Fruit fly (Drosophila melanogaster) whole organism, embryonic: Measurements from ENCODE around the gene Tehao.
A peak's percentile ranks its signal among the peaks of the same experiment; 100 is the strongest.

ENCODE experiments used
- Atf-2 ChIP-seq: fragments of 200-800 bp; sonication (Bioruptor generic); optimal IDR thresholded peaks from 2 replicates; lab custom pipeline; 2016; ENCODE audit warnings: missing biosample characterization, missing genetic modification characterization
- Atf3 ChIP-seq: fragments of 200-800 bp; sonication (Bioruptor generic); optimal IDR thresholded peaks from 3 replicates; lab custom pipeline; 2016; ENCODE audit warnings: missing biosample characterization, missing genetic modification characterization
- Atf6 ChIP-seq: fragments of 200-800 bp; sonication (Bioruptor generic); IDR thresholded peaks from 2 replicates; pipeline ENCODE4 v1.3.6; 2022; ENCODE audit warnings: missing biosample characterization, missing genetic modification characterization
- B-H2 ChIP-seq: fragments of 200-800 bp; sonication (Bioruptor generic); optimal IDR thresholded peaks from 2 replicates; lab custom pipeline; 2018; ENCODE audit warnings: missing biosample characterization, mild to moderate bottlenecking, missing genetic modification characterization
- C15 ChIP-seq: fragments of 200-800 bp; sonication (Bioruptor generic); IDR thresholded peaks from 3 replicates; pipeline ENCODE4 v1.3.6; 2022; ENCODE audit warnings: missing biosample characterization, missing genetic modification characterization
- CG11085 ChIP-seq: fragments of 200-800 bp; sonication (Bioruptor generic); IDR thresholded peaks from 2 replicates; pipeline ENCODE4 v1.3.6; 2022; ENCODE audit warnings: missing biosample characterization, missing genetic modification characterization
- CG12769 ChIP-seq: fragments of 200-800 bp; sonication (Bioruptor generic); optimal IDR thresholded peaks from 2 replicates; lab custom pipeline; 2019; ENCODE audit warnings: missing biosample characterization, mild to moderate bottlenecking, missing genetic modification characterization, moderate library complexity
- CG13123 ChIP-seq: fragments of 200-800 bp; sonication (Bioruptor generic); optimal IDR thresholded peaks from 2 replicates; lab custom pipeline; 2016; ENCODE audit warnings: missing biosample characterization, missing genetic modification characterization
- CG13624 ChIP-seq: fragments of 200-800 bp; sonication (Bioruptor generic); optimal IDR thresholded peaks from 2 replicates; lab custom pipeline; 2016; ENCODE audit warnings: missing biosample characterization, missing genetic modification characterization
- CG1529 ChIP-seq: fragments of 200-800 bp; sonication (Bioruptor generic); optimal IDR thresholded peaks from 3 replicates; lab custom pipeline; 2018; ENCODE audit warnings: missing biosample characterization, missing genetic modification characterization
- CG17612 ChIP-seq: fragments of 200-800 bp; sonication (Bioruptor generic); IDR thresholded peaks from 2 replicates; pipeline ENCODE4 v1.3.6; 2022; ENCODE audit warnings: missing biosample characterization, missing genetic modification characterization
- CG1832 ChIP-seq: fragments of 200-800 bp; sonication (Bioruptor generic); optimal IDR thresholded peaks from 2 replicates; lab custom pipeline; 2017; ENCODE audit warnings: missing biosample characterization, mild to moderate bottlenecking, missing genetic modification characterization, inconsistent platforms
- CG2202 ChIP-seq: fragments of 200-800 bp; sonication (Bioruptor generic); optimal IDR thresholded peaks from 2 replicates; lab custom pipeline; 2018; ENCODE audit warnings: missing biosample characterization, mild to moderate bottlenecking, missing genetic modification characterization
- CG2875 ChIP-seq: fragments of 200-800 bp; sonication (Bioruptor generic); optimal IDR thresholded peaks from 2 replicates; lab custom pipeline; 2017; ENCODE audit warnings: missing biosample characterization, mild to moderate bottlenecking, missing genetic modification characterization, missing genetic modification reagents
- CG5180 ChIP-seq: fragments of 200-800 bp; sonication (Bioruptor generic); optimal IDR thresholded peaks from 3 replicates; lab custom pipeline; 2017; ENCODE audit warnings: missing biosample characterization, missing genetic modification characterization, mild to moderate bottlenecking, moderate library complexity, missing genetic modification reagents
- CG7786 ChIP-seq: fragments of 200-800 bp; sonication (Bioruptor generic); optimal IDR thresholded peaks from 2 replicates; lab custom pipeline; 2016; ENCODE audit warnings: missing biosample characterization, missing genetic modification characterization
- CG7928 ChIP-seq: fragments of 200-800 bp; sonication (Bioruptor generic); optimal IDR thresholded peaks from 2 replicates; lab custom pipeline; 2017; ENCODE audit warnings: missing biosample characterization, mild to moderate bottlenecking, missing genetic modification characterization
- CG8089 ChIP-seq: fragments of 200-800 bp; sonication (Bioruptor generic); optimal IDR thresholded peaks from 3 replicates; lab custom pipeline; 2016; ENCODE audit warnings: missing biosample characterization, missing genetic modification characterization
- Dfd ChIP-seq, 2 experiments: fragments of >200 bp; optimal IDR thresholded peaks; 2 replicates each; lab custom pipeline; 2017; ENCODE audit warnings: missing biosample characterization in 2 of 2, missing genetic modification characterization in 2 of 2
- Dip3 ChIP-seq: fragments of 200-800 bp; sonication (Bioruptor generic); optimal IDR thresholded peaks from 3 replicates; lab custom pipeline; 2016; ENCODE audit warnings: missing biosample characterization, missing genetic modification characterization
- Dll ChIP-seq: fragments of 200-800 bp; sonication (Bioruptor generic); IDR thresholded peaks from 4 replicates; pipeline ENCODE4 v1.3.6; 2022; ENCODE audit warnings: missing biosample characterization, missing genetic modification characterization; ENCODE audit not compliant: partially characterized antibody
- H15 ChIP-seq: fragments of 200-800 bp; sonication (Bioruptor generic); IDR thresholded peaks from 3 replicates; pipeline ENCODE4 v1.3.6; 2022; ENCODE audit warnings: missing biosample characterization, missing genetic modification characterization
- HmgD ChIP-seq: fragments of 200-800 bp; sonication (Bioruptor generic); optimal IDR thresholded peaks from 3 replicates; lab custom pipeline; 2016; ENCODE audit warnings: missing biosample characterization, missing genetic modification characterization
- Myb ChIP-seq: fragments of 200-800 bp; sonication (Bioruptor generic); optimal IDR thresholded peaks from 2 replicates; lab custom pipeline; 2016; ENCODE audit warnings: missing biosample characterization, missing genetic modification characterization
- NC2α ChIP-seq: fragments of 200-800 bp; sonication (Bioruptor generic); optimal IDR thresholded peaks from 2 replicates; lab custom pipeline; 2016; ENCODE audit warnings: missing biosample characterization, missing genetic modification characterization
- NC2β ChIP-seq: fragments of 200-800 bp; sonication (Bioruptor generic); optimal IDR thresholded peaks from 2 replicates; lab custom pipeline; 2016; ENCODE audit warnings: missing biosample characterization, missing genetic modification characterization
- Nf-YB ChIP-seq: fragments of 200-800 bp; sonication (Bioruptor generic); optimal IDR thresholded peaks from 3 replicates; lab custom pipeline; 2019; ENCODE audit warnings: missing biosample characterization, mild to moderate bottlenecking, missing genetic modification characterization, moderate library complexity
- Scr ChIP-seq: fragments of 200-800 bp; sonication (Bioruptor generic); IDR thresholded peaks from 2 replicates; pipeline ENCODE4 v1.3.6; 2022; ENCODE audit warnings: missing biosample characterization, missing genetic modification characterization; ENCODE audit not compliant: partially characterized antibody
- Sry-δ ChIP-seq: fragments of 200-800 bp; sonication (Bioruptor generic); optimal IDR thresholded peaks from 2 replicates; lab custom pipeline; 2016; ENCODE audit warnings: missing biosample characterization, missing genetic modification characterization
- btn ChIP-seq: fragments of 200-800 bp; sonication (Bioruptor generic); optimal IDR thresholded peaks from 2 replicates; lab custom pipeline; 2016; ENCODE audit warnings: missing biosample characterization, missing genetic modification characterization
- cg ChIP-seq: fragments of 200-800 bp; sonication (Bioruptor generic); optimal IDR thresholded peaks from 3 replicates; lab custom pipeline; 2019; ENCODE audit warnings: missing biosample characterization, mild to moderate bottlenecking, missing genetic modification characterization, moderate library complexity
- danr ChIP-seq: fragments of 200-800 bp; sonication (Bioruptor generic); IDR thresholded peaks from 2 replicates; pipeline ENCODE4 v1.3.6; 2022; ENCODE audit warnings: missing biosample characterization, missing genetic modification characterization
- dimm ChIP-seq: fragments of 200-800 bp; sonication (Bioruptor generic); IDR thresholded peaks from 2 replicates; pipeline ENCODE4 v1.3.6; 2022; ENCODE audit warnings: missing biosample characterization, missing genetic modification characterization
- exex ChIP-seq: fragments of 200-800 bp; sonication (Bioruptor generic); optimal IDR thresholded peaks from 4 replicates; lab custom pipeline; 2018; ENCODE audit warnings: missing biosample characterization, mild to moderate bottlenecking, missing genetic modification characterization, moderate library complexity
- gem ChIP-seq: fragments of 200-800 bp; sonication (Bioruptor generic); optimal IDR thresholded peaks from 2 replicates; lab custom pipeline; 2019; ENCODE audit warnings: missing biosample characterization, mild to moderate bottlenecking, missing genetic modification characterization, moderate library complexity
- gfzf ChIP-seq: fragments of 200-800 bp; sonication (Bioruptor generic); optimal IDR thresholded peaks from 2 replicates; lab custom pipeline; 2016; ENCODE audit warnings: missing biosample characterization, mild to moderate bottlenecking, missing genetic modification characterization, moderate library complexity
- jigr1 ChIP-seq: fragments of 200-800 bp; sonication (Bioruptor generic); IDR thresholded peaks from 3 replicates; pipeline ENCODE4 v1.3.6; 2022; ENCODE audit warnings: missing biosample characterization, missing genetic modification characterization
- jumu ChIP-seq: fragments of 200-800 bp; sonication (Bioruptor generic); optimal IDR thresholded peaks from 3 replicates; lab custom pipeline; 2016; ENCODE audit warnings: missing biosample characterization, missing genetic modification characterization
- lab ChIP-seq: fragments of 200-800 bp; sonication (Bioruptor generic); optimal IDR thresholded peaks from 3 replicates; lab custom pipeline; 2017; ENCODE audit warnings: missing biosample characterization, missing genetic modification characterization, mild to moderate bottlenecking, moderate library complexity, missing genetic modification reagents
- lmd ChIP-seq: fragments of 200-800 bp; sonication (Bioruptor generic); IDR thresholded peaks from 2 replicates; pipeline ENCODE4 v1.3.6; 2022; ENCODE audit warnings: missing biosample characterization, missing genetic modification characterization
- mirr ChIP-seq: fragments of 200-800 bp; sonication (Bioruptor generic); optimal IDR thresholded peaks from 3 replicates; lab custom pipeline; 2018; ENCODE audit warnings: missing biosample characterization, mild to moderate bottlenecking, missing genetic modification characterization
- nerfin-1 ChIP-seq: fragments of 200-800 bp; sonication (Bioruptor generic); optimal IDR thresholded peaks from 3 replicates; lab custom pipeline; 2019; ENCODE audit warnings: missing biosample characterization, mild to moderate bottlenecking, missing genetic modification characterization, moderate library complexity
- sc ChIP-seq, 3 experiments: fragments of >200 bp in 2 of 3; fragments of 200-800 bp in 1 of 3; sonication (Bioruptor generic) in 1 of 3; optimal IDR thresholded peaks; 2 replicates in 2 of 3; 3 replicates in 1 of 3; lab custom pipeline; 2017; ENCODE audit warnings: mild to moderate bottlenecking in 1 of 3, missing biosample characterization in 1 of 3, missing genetic modification characterization in 1 of 3, missing genetic modification reagents in 1 of 3
- scrt ChIP-seq: fragments of 200-800 bp; sonication (Bioruptor generic); optimal IDR thresholded peaks from 2 replicates; lab custom pipeline; 2018; ENCODE audit warnings: missing biosample characterization, mild to moderate bottlenecking, missing genetic modification characterization, moderate library complexity
- shn ChIP-seq: fragments of 200-800 bp; sonication (Bioruptor generic); optimal IDR thresholded peaks from 3 replicates; lab custom pipeline; 2016; ENCODE audit warnings: missing biosample characterization, missing genetic modification characterization
- sug ChIP-seq: fragments of 200-800 bp; optimal IDR thresholded peaks from 2 replicates; lab custom pipeline; 2019; ENCODE audit warnings: missing biosample characterization, mild to moderate bottlenecking, missing genetic modification characterization, moderate library complexity
- tin ChIP-seq: fragments of 200-800 bp; sonication (Bioruptor generic); optimal IDR thresholded peaks from 3 replicates; lab custom pipeline; 2016; ENCODE audit warnings: missing biosample characterization, missing genetic modification characterization
- tup ChIP-seq: fragments of 200-800 bp; sonication (Bioruptor generic); optimal IDR thresholded peaks from 2 replicates; lab custom pipeline; 2016; ENCODE audit warnings: missing biosample characterization, mild to moderate bottlenecking, missing genetic modification characterization, moderate library complexity
- vvl ChIP-seq: fragments of 200-800 bp; sonication (Bioruptor generic); IDR thresholded peaks from 2 replicates; pipeline ENCODE4 v1.3.6; 2022; ENCODE audit warnings: missing biosample characterization, missing genetic modification characterization
- zf30C ChIP-seq: fragments of 200-800 bp; sonication (Bioruptor generic); optimal IDR thresholded peaks from 3 replicates; lab custom pipeline; 2018; ENCODE audit warnings: missing biosample characterization, mild to moderate bottlenecking, missing genetic modification characterization

Gene Tehao

DNA sequence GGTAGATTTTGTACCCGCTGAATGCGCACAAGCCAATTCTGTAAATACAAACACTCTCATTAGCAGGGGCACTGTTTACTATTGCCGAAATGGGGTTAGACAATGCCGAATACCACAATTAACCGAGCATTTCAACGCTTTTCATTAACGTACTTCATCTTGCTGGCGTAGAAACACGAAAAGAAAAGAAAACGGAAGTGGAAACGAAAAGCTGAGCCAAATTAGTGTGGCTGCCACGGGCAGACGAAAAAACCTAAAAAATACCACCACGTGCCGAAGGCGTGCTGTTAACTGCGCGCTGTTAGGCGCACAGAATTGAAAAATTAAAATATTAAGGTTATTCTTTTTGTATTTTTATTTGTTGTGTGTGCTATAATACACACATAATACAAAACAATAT, 40.5 kb upstream of the Tehao start, which contains the start of gene RpL24 (continued):
- TF ChIP-seq dimm (GFP tag; lab: Robert Waterston, UW) (peak; percentile 75), NC2α (GFP tag; lab: Kevin White, UChicago) (peak; percentile 83), CG13123 (GFP tag; lab: Kevin White, UChicago) (peak; percentile 83), CG7786 (GFP tag; lab: Kevin White, UChicago) (peak; percentile 56), CG2202 (peak; percentile 89), tin (GFP tag; lab: Kevin White, UChicago) (peak; percentile 88), CG12769 (tag; lab: Kevin White, UChicago) (no peak), CG1529 (GFP tag; lab: Kevin White, UChicago) (peak; percentile 83), Atf-2 (GFP tag; lab: Kevin White, UChicago) (peak; percentile 83), CG8089 (peak; percentile 92), tup (GFP tag; lab: Kevin White, UChicago) (peak; percentile 74), Sry-δ (peak; percentile 55), Scr (GFP tag; lab: Robert Waterston, UW) (no peak; the same call in 1 of the 2 replicates), Myb (GFP tag; lab: Kevin White, UChicago) (peak; percentile 54), shn (GFP tag; lab: Kevin White, UChicago) (peak; percentile 89), NC2β (GFP tag; lab: Kevin White, UChicago) (peak; percentile 97), Nf-YB (peak; percentile 77), btn (GFP tag; lab: Kevin White, UChicago) (peak; percentile 89), C15 (GFP tag; lab: Robert Waterston, UW) (peak; percentile 68; the same call in 2 of the 3 replicates), CG5180 (peak; percentile 80), Atf6 (GFP tag; lab: Robert Waterston, UW) (peak; percentile 90), cg (no peak), Atf3 (peak; percentile 72), scrt (GFP tag; lab: Kevin White, UChicago) (peak; percentile 93), gem (peak; percentile 80), CG7928 (GFP tag; lab: Kevin White, UChicago) (peak; percentile 72), nerfin-1 (peak; percentile 85), CG11085 (peak; percentile 85), lab (GFP tag; lab: Kevin White, UChicago) (peak; percentile 98), jumu (GFP tag; lab: Kevin White, UChicago) (peak; percentile 63), CG13624 (GFP tag; lab: Kevin White, UChicago) (peak; percentile 92), sug (tag; lab: Kevin White, UChicago) (peak; percentile 87), Dfd (GFP tag; optimal IDR thresholded peaks at IDR 0.05; lab: Kevin White, UChicago) (no peak), lmd (GFP tag; lab: Robert Waterston, UW) (peak; percentile 57; the same call in 1 of the 2 replicates), Dip3 (peak; percentile 89), danr (GFP tag; lab: Robert Waterston, UW) (peak; percentile 42; the same call in 1 of the 2 replicates), CG2875 (peak; percentile 92), zf30C (GFP tag; lab: Kevin White, UChicago) (peak; percentile 67), HmgD (GFP tag; lab: Kevin White, UChicago) (peak; percentile 50), jigr1 (GFP tag; lab: Robert Waterston, UW) (no peak), CG1832 (GFP tag; lab: Kevin White, UChicago) (no peak), B-H2 (peak; percentile 97), exex (tag; lab: Kevin White, UChicago) (no peak), gfzf (GFP tag; lab: Kevin White, UChicago) (peak; percentile 88), Dll (GFP tag; lab: Robert Waterston, UW) (no peak), sc (optimal IDR thresholded peaks at IDR 0.05; lab: Kevin White, UChicago) (no peak), sc (GFP tag; optimal IDR thresholded peaks at IDR 0.05; lab: Kevin White, UChicago) (peak; percentile 88), CG17612 (GFP tag; lab: Robert Waterston, UW) (peak; percentile 71; the same call in 1 of the 2 replicates), mirr (GFP tag; lab: Kevin White, UChicago) (peak; percentile 97), H15 (GFP tag; lab: Robert Waterston, UW) (peak; percentile 87), vvl (peak; percentile 96)
